Fruit fly (Drosophila melanogaster): ENCODE results near the gene mldr.

Gene mldr

DNA sequence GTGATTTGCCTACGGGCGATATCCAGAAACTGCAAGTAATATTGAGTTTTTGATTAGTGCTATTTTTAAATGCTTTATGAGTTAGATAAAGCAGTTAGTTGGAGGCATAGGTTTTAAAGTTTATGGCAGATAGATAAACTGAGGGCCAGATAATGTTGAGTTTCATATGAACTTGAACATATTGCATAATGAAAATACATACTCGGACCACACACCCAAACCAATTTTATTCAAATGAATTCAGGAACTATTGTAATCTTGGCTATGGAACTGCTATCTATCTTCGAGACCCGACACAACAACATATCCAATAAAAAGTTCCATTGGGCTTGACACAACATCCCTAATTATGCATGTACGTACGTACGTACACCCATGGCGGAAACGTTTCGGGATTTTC is 31.4 kb upstream of the mldr start:
- TF ChIP-seq CG7101 (tag; optimal IDR thresholded peaks at IDR 0.05) (no peak), cnc (optimal IDR thresholded peaks at IDR 0.05) (no peak), cic (GFP tag; optimal IDR thresholded peaks at IDR 0.05) (no peak), Clk (GFP tag; optimal IDR thresholded peaks at IDR 0.05) (no peak), Mnt (GFP tag; optimal IDR thresholded peaks at IDR 0.05) (no peak), CG5204 (GFP tag; optimal IDR thresholded peaks at IDR 0.05) (no peak), CG14711 (tag; optimal IDR thresholded peaks at IDR 0.05) (no peak)

DNA sequence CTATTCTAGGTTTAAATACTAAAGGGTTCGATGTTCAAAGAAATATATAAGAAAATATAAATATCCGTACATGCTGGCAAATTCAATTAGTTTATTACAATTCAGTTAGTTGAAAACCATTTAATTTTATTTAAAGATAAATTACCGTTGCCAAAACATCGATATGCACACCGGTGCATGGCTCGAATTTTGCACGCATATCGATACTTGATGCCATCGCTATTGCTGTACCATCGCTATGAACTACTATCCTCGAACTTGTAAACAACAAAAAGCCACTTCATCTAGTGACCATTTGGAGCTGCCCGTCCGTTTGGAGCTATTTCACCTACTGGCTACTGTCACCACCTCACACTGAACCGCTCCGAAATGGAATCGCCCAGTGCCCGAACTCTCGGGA is 30.2 kb upstream of the mldr start, which contains the start of gene Josd:
Gene Josd, plus strand, starts transcription at position 270 of the 400 bp plus-strand sequence.
- no peak for TF ChIP-seq CG7101 (tag; optimal IDR thresholded peaks at IDR 0.05)
- no peak for TF ChIP-seq CG14711 (tag; optimal IDR thresholded peaks at IDR 0.05)
- no peak for TF ChIP-seq tj (GFP tag; optimal IDR thresholded peaks at IDR 0.05)
- TF ChIP-seq Crg-1 (GFP tag; optimal IDR thresholded peaks at IDR 0.05) = no peak
- no peak for TF ChIP-seq cnc (optimal IDR thresholded peaks at IDR 0.05)
- no peak for TF ChIP-seq ovo (GFP tag; optimal IDR thresholded peaks at IDR 0.05)
- TF ChIP-seq CG33017 (tag; optimal IDR thresholded peaks at IDR 0.05) = no peak
- no peak for TF ChIP-seq Clk (GFP tag; optimal IDR thresholded peaks at IDR 0.05)
- no peak for TF ChIP-seq CG11617 (GFP tag; optimal IDR thresholded peaks at IDR 0.05)
- TF ChIP-seq CG12768 (GFP tag; optimal IDR thresholded peaks at IDR 0.05) = no peak
- peak; percentile 48 for TF ChIP-seq bab1 (GFP tag; optimal IDR thresholded peaks at IDR 0.05)
- TF ChIP-seq pad (GFP tag; optimal IDR thresholded peaks at IDR 0.05) = no peak
- TF ChIP-seq CG5204 (GFP tag; optimal IDR thresholded peaks at IDR 0.05) = no peak
- TF ChIP-seq CG7045 (GFP tag; optimal IDR thresholded peaks at IDR 0.05) = no peak
- TF ChIP-seq toe (GFP tag; optimal IDR thresholded peaks at IDR 0.05) = peak; percentile 16
- TF ChIP-seq kay (GFP tag; ENCODE audit: borderline replicate concordance) = no peak
- peak; percentile 7 for TF ChIP-seq CG1620 (GFP tag; optimal IDR thresholded peaks at IDR 0.05)
- peak; percentile 24 for TF ChIP-seq Mnt (GFP tag; optimal IDR thresholded peaks at IDR 0.05)

DNA sequence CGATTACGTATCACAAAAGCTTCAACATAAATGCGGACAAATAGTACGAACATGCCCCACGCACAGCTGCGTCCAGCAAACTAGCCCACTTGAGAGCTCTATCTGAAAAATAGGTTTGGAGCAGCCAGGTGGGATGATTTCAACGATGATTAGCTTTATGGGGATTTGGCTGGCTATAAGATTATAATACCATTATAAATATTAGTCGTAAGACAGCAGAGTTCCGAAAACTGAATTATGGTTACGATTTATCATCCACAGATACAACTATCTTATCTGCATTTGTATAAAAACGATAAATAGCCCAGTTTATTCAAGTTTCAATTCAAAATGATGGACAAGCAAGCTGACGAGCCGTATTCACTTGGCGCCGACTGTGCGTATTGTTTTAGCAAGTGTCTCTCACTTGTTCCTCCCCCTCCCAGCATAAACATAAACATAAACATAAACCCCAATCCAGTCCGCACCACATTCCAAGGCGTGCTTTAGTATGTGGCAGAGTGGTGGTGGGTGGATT is 27.4 kb upstream of the mldr start:
- TF ChIP-seq bab1 (GFP tag; optimal IDR thresholded peaks at IDR 0.05) = peak; percentile 12
- no peak for TF ChIP-seq pad (GFP tag; optimal IDR thresholded peaks at IDR 0.05)

DNA sequence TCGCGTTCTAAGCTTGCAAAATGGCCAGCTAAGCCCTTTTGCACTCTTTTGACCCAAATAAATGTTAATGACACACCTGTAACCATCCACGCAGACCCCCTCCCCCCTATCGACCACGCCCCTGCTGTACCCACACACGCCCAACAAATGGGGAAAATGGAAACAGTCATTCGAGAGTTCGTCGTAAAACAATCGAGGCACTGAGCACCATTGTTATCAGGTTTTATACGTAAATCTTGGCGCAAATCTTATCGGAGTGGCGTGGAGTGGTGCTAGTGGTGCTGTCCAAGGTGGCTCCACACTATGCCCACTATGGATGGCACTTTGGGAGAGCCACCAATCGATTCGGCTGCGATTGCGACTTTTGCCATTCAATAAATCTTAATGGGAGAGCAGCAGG is 26.6 kb upstream of the mldr start:
- no peak for TF ChIP-seq Mnt (GFP tag; optimal IDR thresholded peaks at IDR 0.05)
- no peak for TF ChIP-seq Crg-1 (GFP tag; optimal IDR thresholded peaks at IDR 0.05)
- TF ChIP-seq CG7101 (tag; optimal IDR thresholded peaks at IDR 0.05) = no peak
- TF ChIP-seq pad (GFP tag; optimal IDR thresholded peaks at IDR 0.05) = no peak
- no peak for TF ChIP-seq CG14711 (tag; optimal IDR thresholded peaks at IDR 0.05)
- no peak for TF ChIP-seq CG11617 (GFP tag; optimal IDR thresholded peaks at IDR 0.05)
- TF ChIP-seq Clk (GFP tag; optimal IDR thresholded peaks at IDR 0.05) = no peak
- TF ChIP-seq tj (GFP tag; optimal IDR thresholded peaks at IDR 0.05) = peak; percentile 50
- no peak for TF ChIP-seq CG1620 (GFP tag; optimal IDR thresholded peaks at IDR 0.05)
- TF ChIP-seq toe (GFP tag; optimal IDR thresholded peaks at IDR 0.05) = no peak
- peak; percentile 12 for TF ChIP-seq cic (GFP tag; optimal IDR thresholded peaks at IDR 0.05)
- no peak for TF ChIP-seq ovo (GFP tag; optimal IDR thresholded peaks at IDR 0.05)
- TF ChIP-seq CG12768 (GFP tag; optimal IDR thresholded peaks at IDR 0.05) = no peak
- no peak for TF ChIP-seq CG7045 (GFP tag; optimal IDR thresholded peaks at IDR 0.05)
- no peak for TF ChIP-seq kay (GFP tag; ENCODE audit: borderline replicate concordance)
- no peak for TF ChIP-seq CG5204 (GFP tag; optimal IDR thresholded peaks at IDR 0.05)
- no peak for TF ChIP-seq cnc (optimal IDR thresholded peaks at IDR 0.05)
- TF ChIP-seq Hr96 (GFP tag; optimal IDR thresholded peaks at IDR 0.05) = no peak

DNA sequence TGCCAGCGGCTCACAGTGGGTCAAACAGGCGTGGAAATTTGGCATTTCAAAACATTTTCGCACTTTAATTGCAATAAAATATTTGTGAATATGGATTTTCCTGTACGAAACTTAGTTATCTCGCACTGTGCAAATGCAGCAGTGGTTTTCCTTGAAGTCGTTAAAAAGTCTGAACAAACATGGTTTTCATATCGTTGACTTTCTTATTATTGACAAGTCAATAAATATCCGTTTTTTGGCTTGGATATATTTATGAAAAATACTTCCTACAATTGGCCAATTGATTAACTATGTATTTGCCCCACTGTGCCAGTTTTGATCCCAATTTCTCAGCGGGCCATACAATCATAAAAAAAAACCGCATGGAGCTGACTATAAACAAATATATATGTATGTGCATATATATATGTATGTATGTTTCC is 25.6 kb upstream of the mldr start:
- TF ChIP-seq Crg-1 (GFP tag; optimal IDR thresholded peaks at IDR 0.05) (peak; percentile 84), ovo (GFP tag; optimal IDR thresholded peaks at IDR 0.05) (peak; percentile 56), Clk (GFP tag; optimal IDR thresholded peaks at IDR 0.05) (peak; percentile 48), CG5204 (GFP tag; optimal IDR thresholded peaks at IDR 0.05) (peak; percentile 60), CG33017 (tag; optimal IDR thresholded peaks at IDR 0.05) (peak; percentile 68), CG12768 (GFP tag; optimal IDR thresholded peaks at IDR 0.05) (peak; percentile 41), CG7045 (GFP tag; optimal IDR thresholded peaks at IDR 0.05) (peak; percentile 69), Hr96 (GFP tag; optimal IDR thresholded peaks at IDR 0.05) (no peak), CG14711 (tag; optimal IDR thresholded peaks at IDR 0.05) (peak; percentile 79), bab1 (GFP tag; optimal IDR thresholded peaks at IDR 0.05) (peak; percentile 95), toe (GFP tag; optimal IDR thresholded peaks at IDR 0.05) (peak; percentile 45), Mnt (GFP tag; optimal IDR thresholded peaks at IDR 0.05) (peak; percentile 78), pad (GFP tag; optimal IDR thresholded peaks at IDR 0.05) (peak; percentile 62), CG11617 (GFP tag; optimal IDR thresholded peaks at IDR 0.05) (peak; percentile 93), CG7101 (tag; optimal IDR thresholded peaks at IDR 0.05) (peak; percentile 86), CG1620 (GFP tag; optimal IDR thresholded peaks at IDR 0.05) (peak; percentile 86), cnc (optimal IDR thresholded peaks at IDR 0.05) (no peak), cic (GFP tag; optimal IDR thresholded peaks at IDR 0.05) (no peak), tj (GFP tag; optimal IDR thresholded peaks at IDR 0.05) (peak; percentile 72), kay (GFP tag; ENCODE audit: borderline replicate concordance) (no peak)

DNA sequence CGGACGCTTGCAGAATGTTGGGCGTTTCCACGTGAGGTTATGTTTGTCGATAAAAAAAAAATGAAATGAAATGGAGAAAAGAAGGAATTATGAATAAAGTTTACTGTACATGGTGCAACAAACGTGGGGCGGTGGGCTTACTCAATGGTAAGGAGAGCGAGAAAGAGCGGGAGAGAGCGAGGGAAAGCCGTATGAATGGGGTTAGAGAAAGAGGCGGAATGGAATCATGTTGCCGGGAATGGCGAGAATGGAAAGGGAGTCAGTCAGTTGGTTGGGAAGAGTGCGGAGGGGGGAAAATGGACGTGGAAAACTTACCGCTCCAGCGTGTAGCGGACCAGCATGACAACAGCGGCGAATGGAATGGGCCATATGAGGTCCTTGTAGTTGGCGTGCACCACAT is 25.0 kb upstream of the mldr start:
- TF ChIP-seq kay (GFP tag; ENCODE audit: borderline replicate concordance) (no peak), pad (GFP tag; optimal IDR thresholded peaks at IDR 0.05) (peak; percentile 60)

DNA sequence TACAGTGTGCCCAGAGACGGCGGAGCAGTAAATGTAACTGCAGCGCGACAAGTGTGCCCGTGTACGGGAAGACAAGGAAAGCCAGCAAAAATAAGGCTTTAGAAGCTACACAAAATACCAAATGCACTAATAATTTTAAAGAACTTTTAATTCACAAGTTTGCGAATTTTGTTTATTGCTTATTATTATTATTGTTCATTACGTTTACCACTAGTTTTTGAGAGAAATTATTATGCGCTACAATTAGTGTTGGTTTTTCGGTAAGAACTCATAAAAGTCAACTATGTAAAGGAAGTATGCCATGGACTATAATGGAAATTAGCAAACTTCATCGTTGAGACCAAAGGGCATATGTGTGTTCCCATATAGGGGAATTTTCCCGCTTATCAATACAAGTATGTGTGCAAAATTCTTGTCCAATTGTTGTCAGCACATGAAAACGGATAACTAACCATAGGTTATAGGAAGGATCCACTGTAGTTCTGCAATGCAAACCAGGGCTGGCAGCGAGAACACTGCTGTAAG is 23.9 kb upstream of the mldr start, which contains the start of gene schlank:
Gene schlank, minus strand, starts transcription at position 42 of the 525 bp plus-strand sequence.
- TF ChIP-seq Crg-1 (GFP tag; optimal IDR thresholded peaks at IDR 0.05) (peak; percentile 43), toe (GFP tag; optimal IDR thresholded peaks at IDR 0.05) (peak; percentile 67), CG12768 (GFP tag; optimal IDR thresholded peaks at IDR 0.05) (peak; percentile 36), Mnt (GFP tag; optimal IDR thresholded peaks at IDR 0.05) (no peak), ovo (GFP tag; optimal IDR thresholded peaks at IDR 0.05) (peak; percentile 30), CG33017 (tag; optimal IDR thresholded peaks at IDR 0.05) (no peak), CG7101 (tag; optimal IDR thresholded peaks at IDR 0.05) (peak; percentile 46), pad (GFP tag; optimal IDR thresholded peaks at IDR 0.05) (peak; percentile 25), CG11617 (GFP tag; optimal IDR thresholded peaks at IDR 0.05) (peak; percentile 44), cnc (optimal IDR thresholded peaks at IDR 0.05) (no peak), CG5204 (GFP tag; optimal IDR thresholded peaks at IDR 0.05) (no peak), CG1620 (GFP tag; optimal IDR thresholded peaks at IDR 0.05) (peak; percentile 33)

Data from whole organism, adult.